Worm (Caenorhabditis elegans): Measurements from ENCODE around the gene fbxa-163.

Gene fbxa-163

ce11 chrII:1568214-1568613, 42.3 kb downstream of the fbxa-163 start, which contains the start of gene fbxb-49:
fbxb-49 (plus strand) TSS chrII:1568514.
- no peak for TF ChIP-seq zag-1 (tag; optimal IDR thresholded peaks at IDR 0.05)
- TF ChIP-seq fkh-10 (GFP tag; optimal IDR thresholded peaks at IDR 0.05): no peak
- TF ChIP-seq C04F5.9 (tag; optimal IDR thresholded peaks at IDR 0.05): no peak
- no peak for TF ChIP-seq skn-1 (tag; optimal IDR thresholded peaks at IDR 0.05)
- no peak for TF ChIP-seq tbx-2 (tag; optimal IDR thresholded peaks at IDR 0.05)
- TF ChIP-seq nhr-90 (tag; optimal IDR thresholded peaks at IDR 0.05; ENCODE audit: poor library complexity): no peak
- TF ChIP-seq fkh-8 (tag; optimal IDR thresholded peaks at IDR 0.05): no peak
- TF ChIP-seq lin-35 (GFP tag; optimal IDR thresholded peaks at IDR 0.05): no peak
- no peak for TF ChIP-seq egl-27 (tag; optimal IDR thresholded peaks at IDR 0.05)
- TF ChIP-seq vab-15 (tag; optimal IDR thresholded peaks at IDR 0.05): no peak

ce11 chrII:1567646-1568045, 42.9 kb downstream of the fbxa-163 start, which contains the start of gene K05F6.8:
K05F6.8 (minus strand) TSS chrII:1567746.
- no peak for TF ChIP-seq fos-1 (tag; optimal IDR thresholded peaks at IDR 0.05)
- no peak for TF ChIP-seq irx-1 (tag; optimal IDR thresholded peaks at IDR 0.05)
- TF ChIP-seq unc-86 (tag; optimal IDR thresholded peaks at IDR 0.05): no peak
- no peak for TF ChIP-seq lir-3 (tag; optimal IDR thresholded peaks at IDR 0.05; ENCODE audit: poor library complexity)
- TF ChIP-seq aly-2 (tag; optimal IDR thresholded peaks at IDR 0.05): no peak

- TF ChIP-seq egl-27 (tag; optimal IDR thresholded peaks at IDR 0.05) (no peak), dpl-1 (GFP tag; optimal IDR thresholded peaks at IDR 0.05) (no peak), ceh-8 (GFP tag; optimal IDR thresholded peaks at IDR 0.05) (no peak), mef-2 (tag; optimal IDR thresholded peaks at IDR 0.05) (no peak), nhr-90 (tag; optimal IDR thresholded peaks at IDR 0.05; ENCODE audit: poor library complexity) (no peak), fkh-10 (GFP tag; optimal IDR thresholded peaks at IDR 0.05) (no peak), unc-86 (tag; optimal IDR thresholded peaks at IDR 0.05) (no peak), egl-13 (tag; optimal IDR thresholded peaks at IDR 0.05) (no peak), zag-1 (tag; optimal IDR thresholded peaks at IDR 0.05) (no peak), elt-2 (tag; optimal IDR thresholded peaks at IDR 0.05) (no peak), unc-30 (tag; optimal IDR thresholded peaks at IDR 0.05) (no peak), tbx-2 (tag; optimal IDR thresholded peaks at IDR 0.05) (no peak), C04F5.9 (tag; optimal IDR thresholded peaks at IDR 0.05) (no peak), nhr-71 (tag; optimal IDR thresholded peaks at IDR 0.05) (no peak), Y116A8C.19 (tag; optimal IDR thresholded peaks at IDR 0.05; ENCODE audit: borderline replicate concordance) (no peak)
Observed at ce11 chrII:1561863-1562262, 48.7 kb downstream of the fbxa-163 start, which contains the start of gene K05F6.14. K05F6.14 (plus strand) TSS chrII:1562163.

- no peak for TF ChIP-seq irx-1 (tag; optimal IDR thresholded peaks at IDR 0.05)
- TF ChIP-seq aha-1 (tag; optimal IDR thresholded peaks at IDR 0.05): no peak
- TF ChIP-seq pax-3 (tag; optimal IDR thresholded peaks at IDR 0.05): no peak
- TF ChIP-seq efl-1 (optimal IDR thresholded peaks at IDR 0.05): no peak
- TF ChIP-seq efl-1 (GFP tag; optimal IDR thresholded peaks at IDR 0.05 in 1 of 2): peak in 1 of 2 experiments; percentile 91
- no peak for TF ChIP-seq pqm-1 (tag; optimal IDR thresholded peaks at IDR 0.05)
Observed at ce11 chrII:1560839-1561238, 49.7 kb downstream of the fbxa-163 start.

Data from whole organism, L1 larva.